Worm (Caenorhabditis elegans): Measurements from ENCODE around the gene Y45F3A.4.

DNA sequence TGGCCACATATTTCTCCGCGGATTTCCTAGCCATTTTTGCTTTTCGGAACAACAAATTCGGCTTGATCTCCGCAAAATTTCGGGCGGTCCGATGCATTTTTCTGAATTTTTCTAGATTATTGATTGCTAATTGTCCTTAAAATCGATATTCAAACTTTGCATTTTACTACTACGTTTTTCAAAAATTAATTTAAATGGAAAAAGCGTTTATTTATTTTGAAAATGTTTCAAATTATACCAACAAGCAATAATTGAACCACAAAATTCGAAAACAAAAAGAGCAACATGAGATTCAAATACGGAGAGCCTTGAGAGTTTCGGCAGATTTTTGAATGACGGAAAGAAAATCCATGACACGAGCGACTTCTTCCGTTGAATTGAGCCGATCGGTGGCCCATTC lies 19.8 kb upstream of the Y45F3A.4 start, which contains the start of gene Y45F3A.9:
- TF ChIP-seq skn-1 (tag; optimal IDR thresholded peaks at IDR 0.05) (no peak), nhr-23 (tag; optimal IDR thresholded peaks at IDR 0.05) (no peak), unc-39 (tag; optimal IDR thresholded peaks at IDR 0.05) (no peak), lin-13 (GFP tag; optimal IDR thresholded peaks at IDR 0.05) (no peak)
